Fruit fly (Drosophila melanogaster) whole organism, larva: ENCODE results near the gene CG14182.

Experiments
- noc ChIP-seq: fragments of 200-800 bp; sonication (Bioruptor generic); optimal IDR thresholded peaks from 3 replicates; lab custom pipeline; 2019; ENCODE audit warnings: missing biosample characterization, mild to moderate bottlenecking, missing genetic modification characterization, moderate library complexity

The CG14182 gene

dm6 chr3L:19932917-19933316, 46.7 kb downstream of the CG14182 start:
- no peak for TF ChIP-seq noc (tag; lab: Kevin White, UChicago)

- no peak for TF ChIP-seq noc (tag; lab: Kevin White, UChicago)
These were observed 48.2 kb downstream of the CG14182 start, which contains the start of gene CG46462 for dm6 chr3L:19931391-19931790. Gene CG46462, plus strand, starts transcription at chr3L:19931691.

DNA sequence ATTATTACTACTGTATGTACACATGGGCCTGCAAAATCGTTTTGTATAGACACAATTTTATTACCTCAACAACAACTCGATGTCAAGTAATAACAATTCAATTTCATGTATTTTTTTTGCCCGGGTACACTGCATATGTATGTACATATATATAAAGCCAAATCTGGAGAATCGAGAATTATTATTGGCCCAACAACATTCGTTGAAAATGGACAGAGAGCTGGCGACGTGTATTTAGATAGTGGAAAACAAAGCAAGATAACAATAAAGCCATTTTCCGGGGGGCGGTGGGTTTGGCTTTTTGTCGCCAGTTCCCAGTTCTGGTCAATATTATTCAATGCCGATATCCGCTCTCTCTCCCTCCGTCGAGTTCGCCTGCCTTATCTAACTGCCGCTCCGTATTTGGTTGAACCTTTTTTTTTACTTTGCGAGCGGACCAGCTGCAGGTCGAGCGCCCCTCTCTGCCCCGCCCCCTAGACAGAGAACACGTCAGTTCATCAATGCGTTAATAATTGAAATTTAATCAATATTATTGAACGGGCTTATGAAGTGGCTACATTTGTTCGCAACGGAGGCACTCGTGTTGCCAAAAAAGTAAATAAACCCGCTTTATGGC, 49.8 kb downstream of the CG14182 start:
- TF ChIP-seq noc (tag; lab: Kevin White, UChicago): no peak

DNA sequence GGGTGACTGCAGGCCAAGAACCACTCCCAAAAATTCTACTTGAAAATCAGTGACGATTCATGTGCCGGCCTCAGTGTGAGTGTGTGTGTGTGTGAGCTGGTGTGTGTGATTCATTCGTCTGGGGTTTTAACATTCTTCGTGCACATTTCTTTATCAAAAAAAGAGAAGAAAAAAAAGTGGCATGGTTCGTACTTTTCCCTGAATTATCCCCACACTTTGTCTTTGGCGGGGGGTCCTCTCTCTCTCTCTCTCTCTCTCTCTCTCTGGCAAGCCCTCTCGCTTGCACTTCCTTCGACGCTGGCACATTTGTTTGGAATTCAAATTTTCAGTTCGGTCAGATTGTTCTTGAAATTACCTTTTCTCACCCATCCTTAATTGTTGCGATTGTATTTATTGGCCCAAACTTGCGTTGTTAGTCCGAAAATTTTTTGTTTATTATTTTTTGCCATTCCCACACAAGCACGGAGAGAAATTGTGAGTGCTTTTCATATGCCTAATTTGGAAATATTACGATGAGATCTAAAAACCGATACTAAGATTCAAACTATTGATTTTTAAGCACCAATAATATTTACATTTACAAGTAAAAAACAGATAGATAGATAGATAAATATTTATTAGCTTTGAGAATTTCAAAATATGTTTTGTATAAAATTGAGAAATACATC, 50.4 kb downstream of the CG14182 start:
- TF ChIP-seq noc (tag; lab: Kevin White, UChicago): no peak
